Worm (Caenorhabditis elegans): ENCODE measurements around the gene Y38E10A.1.

The Y38E10A.1 gene

ce11 chrII:12577754-12578153, 7.3 kb upstream of the Y38E10A.1 start, which contains the start of gene clec-8:
clec-8 (minus strand) TSS chrII:12578061.
- TF ChIP-seq tbx-8 (GFP tag; optimal IDR thresholded peaks at IDR 0.05) (no peak), unc-120 (tag; optimal IDR thresholded peaks at IDR 0.05; ENCODE audit: poor library complexity, severe bottlenecking) (no peak), ceh-83 (GFP tag; optimal IDR thresholded peaks at IDR 0.05) (no peak), ham-2 (GFP tag; optimal IDR thresholded peaks at IDR 0.05) (no peak), ceh-39 (tag; optimal IDR thresholded peaks at IDR 0.05) (no peak), sptf-1 (tag; optimal IDR thresholded peaks at IDR 0.05) (no peak), hlh-1 (tag; optimal IDR thresholded peaks at IDR 0.05) (no peak), mls-2 (tag; optimal IDR thresholded peaks at IDR 0.05) (no peak), nhr-12 (tag; optimal IDR thresholded peaks at IDR 0.05) (no peak), unc-39 (tag; optimal IDR thresholded peaks at IDR 0.05) (no peak)

ce11 chrII:12574668-12575067, 4.2 kb upstream of the Y38E10A.1 start, which contains the start of gene Y38E10A.3:
Y38E10A.3 (minus strand) TSS chrII:12574768.
- TF ChIP-seq ces-1 (GFP tag; optimal IDR thresholded peaks at IDR 0.05) (no peak), blmp-1 (tag; optimal IDR thresholded peaks at IDR 0.05) (no peak), nhr-12 (tag; optimal IDR thresholded peaks at IDR 0.05) (no peak), ceh-39 (tag; optimal IDR thresholded peaks at IDR 0.05) (no peak), nhr-28 (tag; optimal IDR thresholded peaks at IDR 0.05) (no peak), sptf-1 (tag; optimal IDR thresholded peaks at IDR 0.05) (no peak), mls-2 (tag; optimal IDR thresholded peaks at IDR 0.05) (no peak), mab-5 (tag; optimal IDR thresholded peaks at IDR 0.05) (no peak), nhr-76 (tag; optimal IDR thresholded peaks at IDR 0.05) (no peak), drap-1 (GFP tag; optimal IDR thresholded peaks at IDR 0.05) (no peak), unc-62 (GFP tag; optimal IDR thresholded peaks at IDR 0.05) (no peak), elt-1 (tag; optimal IDR thresholded peaks at IDR 0.05; ENCODE audit: borderline replicate concordance, insufficient read depth) (no peak), sem-2 (GFP tag; optimal IDR thresholded peaks at IDR 0.05) (no peak), lsy-2 (tag; optimal IDR thresholded peaks at IDR 0.05) (no peak), flh-1 (GFP tag; optimal IDR thresholded peaks at IDR 0.05) (no peak)

- TF ChIP-seq nhr-2 (tag; optimal IDR thresholded peaks at IDR 0.05) (no peak), flh-1 (GFP tag; optimal IDR thresholded peaks at IDR 0.05) (no peak), mab-5 (tag; optimal IDR thresholded peaks at IDR 0.05) (no peak), nhr-76 (tag; optimal IDR thresholded peaks at IDR 0.05) (no peak), ztf-11 (tag; optimal IDR thresholded peaks at IDR 0.05) (no peak), pha-4 (tag; optimal IDR thresholded peaks at IDR 0.05) (no peak), cnd-1 (tag; optimal IDR thresholded peaks at IDR 0.05) (no peak), elt-3 (tag; optimal IDR thresholded peaks at IDR 0.05) (no peak), ceh-83 (GFP tag; optimal IDR thresholded peaks at IDR 0.05) (no peak), bed-3 (GFP tag; optimal IDR thresholded peaks at IDR 0.05) (no peak), unc-62 (GFP tag; optimal IDR thresholded peaks at IDR 0.05) (no peak), lin-32 (GFP tag; optimal IDR thresholded peaks at IDR 0.05) (no peak), zip-8 (tag; optimal IDR thresholded peaks at IDR 0.05) (no peak), ham-2 (GFP tag; optimal IDR thresholded peaks at IDR 0.05) (no peak)
Measured at ce11 chrII:12573541-12573940, 3.1 kb upstream of the Y38E10A.1 start, which contains the start of gene Y38E10A.2. Y38E10A.2 (minus strand) TSS chrII:12573641.

- TF ChIP-seq ceh-43 (GFP tag; optimal IDR thresholded peaks at IDR 0.05) (no peak), sptf-1 (tag; optimal IDR thresholded peaks at IDR 0.05) (no peak), hlh-1 (tag; optimal IDR thresholded peaks at IDR 0.05) (no peak)
Measured at ce11 chrII:12572760-12573159, 2.3 kb upstream of the Y38E10A.1 start, which contains the start of gene Y38E10A.35. Y38E10A.35 (minus strand) TSS chrII:12572860.

ce11 chrII:12565851-12566250, 4.6 kb downstream of the Y38E10A.1 start, which contains the start of gene F49C5.7:
F49C5.7 (plus strand) TSS chrII:12566151.
- TF ChIP-seq nhr-12 (tag; optimal IDR thresholded peaks at IDR 0.05) (no peak), lsy-2 (tag; optimal IDR thresholded peaks at IDR 0.05) (no peak), ztf-11 (tag; optimal IDR thresholded peaks at IDR 0.05) (no peak), zip-8 (tag; optimal IDR thresholded peaks at IDR 0.05) (no peak), elt-3 (tag; optimal IDR thresholded peaks at IDR 0.05) (no peak), mls-2 (tag; optimal IDR thresholded peaks at IDR 0.05) (no peak)

ce11 chrII:12560210-12560609, 10.2 kb downstream of the Y38E10A.1 start, which contains the start of gene F49C5.12:
F49C5.12 (minus strand) TSS chrII:12560310.
- TF ChIP-seq nhr-76 (tag; optimal IDR thresholded peaks at IDR 0.05) (no peak), nhr-12 (tag; optimal IDR thresholded peaks at IDR 0.05) (no peak), nhr-28 (tag; optimal IDR thresholded peaks at IDR 0.05) (no peak), ces-1 (GFP tag; optimal IDR thresholded peaks at IDR 0.05) (no peak), blmp-1 (tag; optimal IDR thresholded peaks at IDR 0.05) (no peak), nhr-237 (tag; optimal IDR thresholded peaks at IDR 0.05) (no peak), lsy-2 (tag; optimal IDR thresholded peaks at IDR 0.05) (no peak), bed-3 (GFP tag; optimal IDR thresholded peaks at IDR 0.05) (no peak), cnd-1 (tag; optimal IDR thresholded peaks at IDR 0.05) (no peak), sem-2 (GFP tag; optimal IDR thresholded peaks at IDR 0.05) (no peak), ztf-11 (tag; optimal IDR thresholded peaks at IDR 0.05) (no peak), mls-2 (tag; optimal IDR thresholded peaks at IDR 0.05) (no peak), lin-32 (GFP tag; optimal IDR thresholded peaks at IDR 0.05) (no peak)

Measured in whole organism, mixed stage, embryonic.